Worm (Caenorhabditis elegans) whole organism, midembryonic: ENCODE results near the gene Y46G5A.28.

Experiments used
- cog-1 ChIP-seq: sonication (generic microtip); optimal IDR thresholded peaks from 2 replicates; lab custom pipeline; 2016; ENCODE audit warnings: missing genetic modification characterization, missing compliant biosample characterization
- flt-1 ChIP-seq: fragments of 200-800 bp; sonication (Bioruptor generic); IDR thresholded peaks from 2 replicates; pipeline ENCODE4 v1.3.6; 2022; ENCODE audit warnings: missing genetic modification characterization, missing compliant biosample characterization
- med-1 ChIP-seq: sonication (generic microtip); optimal IDR thresholded peaks from 2 replicates; lab custom pipeline; 2017; ENCODE audit warnings: missing genetic modification characterization, mild to moderate bottlenecking, missing compliant biosample characterization, antibody characterized with exemption, missing genetic modification reagents; ENCODE audit not compliant: insufficient read depth
- ref-1 ChIP-seq: fragments of 200-800 bp; sonication (Bioruptor generic); conservative IDR thresholded peaks from 2 replicates; pipeline ENCODE4 v1.3.6; 2022; ENCODE audit warnings: missing genetic modification reagents, missing genetic modification characterization, missing compliant biosample characterization
- tab-1 ChIP-seq: fragments of 200-800 bp; sonication (Bioruptor generic); IDR thresholded peaks from 2 replicates; pipeline ENCODE4 v1.3.6; 2022; ENCODE audit warnings: missing genetic modification characterization, missing compliant biosample characterization

DNA sequence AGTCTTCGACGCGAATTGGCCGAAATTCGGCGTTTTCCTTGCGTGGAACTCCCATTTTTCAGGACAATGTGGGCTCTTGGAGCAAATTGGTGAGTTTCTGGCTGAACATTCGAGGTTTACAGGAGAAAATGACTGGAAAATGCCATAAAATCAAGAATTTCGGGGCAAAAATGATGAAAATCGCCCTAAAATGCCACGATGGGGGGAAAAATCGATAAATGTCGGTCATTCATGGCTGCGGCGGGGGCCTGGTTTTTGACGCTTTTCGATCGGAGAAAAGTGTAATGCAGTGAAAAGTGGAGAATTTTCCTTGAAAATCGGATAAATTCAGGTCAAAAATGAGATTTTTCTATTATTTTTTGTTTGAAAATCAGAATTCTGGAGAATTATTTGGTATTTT is 45.1 kb upstream of the Y46G5A.28 start, which contains the start of the genes Y46G5A.18 and Y46G5A.47:
- no peak for TF ChIP-seq flt-1
- TF ChIP-seq tab-1 (GFP tag; lab: Robert Waterston, UW): no peak
- no peak for TF ChIP-seq med-1
- TF ChIP-seq cog-1 (tag; lab: Kevin White, UChicago): no peak
- no peak for TF ChIP-seq ref-1 (GFP tag; lab: Robert Waterston, UW)
